Worm (Caenorhabditis elegans) whole organism, midembryonic: ENCODE data around the gene ZK688.1.

Experiments
- T22C8.4 ChIP-seq: fragments of 200-800 bp; sonication (Bioruptor generic); IDR thresholded peaks from 2 replicates; pipeline ENCODE4 v1.3.6; 2022; ENCODE audit warnings: missing genetic modification characterization, missing compliant biosample characterization
- cog-1 ChIP-seq: sonication (generic microtip); optimal IDR thresholded peaks from 2 replicates; lab custom pipeline; 2016; ENCODE audit warnings: missing genetic modification characterization, missing compliant biosample characterization
- flt-1 ChIP-seq: fragments of 200-800 bp; sonication (Bioruptor generic); IDR thresholded peaks from 2 replicates; pipeline ENCODE4 v1.3.6; 2022; ENCODE audit warnings: missing genetic modification characterization, missing compliant biosample characterization
- klf-2 ChIP-seq: fragments of 200-800 bp; sonication (Bioruptor generic); conservative IDR thresholded peaks from 2 replicates; pipeline ENCODE4 v1.3.6; 2022; ENCODE audit warnings: missing genetic modification reagents, missing genetic modification characterization, missing compliant biosample characterization
- med-1 ChIP-seq: sonication (generic microtip); optimal IDR thresholded peaks from 2 replicates; lab custom pipeline; 2017; ENCODE audit warnings: missing genetic modification characterization, mild to moderate bottlenecking, missing compliant biosample characterization, antibody characterized with exemption, missing genetic modification reagents; ENCODE audit not compliant: insufficient read depth
- ref-1 ChIP-seq: fragments of 200-800 bp; sonication (Bioruptor generic); conservative IDR thresholded peaks from 2 replicates; pipeline ENCODE4 v1.3.6; 2022; ENCODE audit warnings: missing genetic modification reagents, missing genetic modification characterization, missing compliant biosample characterization
- tab-1 ChIP-seq: fragments of 200-800 bp; sonication (Bioruptor generic); IDR thresholded peaks from 2 replicates; pipeline ENCODE4 v1.3.6; 2022; ENCODE audit warnings: missing genetic modification characterization, missing compliant biosample characterization
- ztf-23 ChIP-seq: fragments of 200-800 bp; sonication (Bioruptor generic); IDR thresholded peaks from 2 replicates; pipeline ENCODE4 v1.3.6; 2022; ENCODE audit warnings: missing genetic modification reagents, missing genetic modification characterization, missing compliant biosample characterization
- ztf-29 ChIP-seq: fragments of 200-800 bp; sonication (Bioruptor generic); IDR thresholded peaks from 2 replicates; pipeline ENCODE4 v1.3.6; 2022; ENCODE audit warnings: missing genetic modification reagents, missing genetic modification characterization, missing compliant biosample characterization

The ZK688.1 gene

ce11 chrIII:7925968-7926367, 16.6 kb downstream of the ZK688.1 start:
- TF ChIP-seq med-1 (GFP tag; lab: Kevin White, UChicago): no peak
- no peak for TF ChIP-seq ztf-29 (GFP tag; lab: Robert Waterston, UW)
- TF ChIP-seq T22C8.4: no peak
- no peak for TF ChIP-seq cog-1 (tag; lab: Kevin White, UChicago)
- no peak for TF ChIP-seq ztf-23 (GFP tag; lab: Robert Waterston, UW)
- no peak for TF ChIP-seq flt-1 (GFP tag; lab: Robert Waterston, UW)
- TF ChIP-seq ref-1 (GFP tag; lab: Robert Waterston, UW): no peak
- no peak for TF ChIP-seq klf-2 (GFP tag; lab: Robert Waterston, UW)
- no peak for TF ChIP-seq tab-1 (GFP tag; lab: Robert Waterston, UW)

ce11 chrIII:7928549-7929129, 19.3 kb downstream of the ZK688.1 start, which contains the start of the genes C29E4.13 and npp-15:
TSS of gene C29E4.13 (minus strand) at chrIII:7928717.
TSS of gene npp-15 (plus strand) at chrIII:7929043.
- TF ChIP-seq med-1 (GFP tag; lab: Kevin White, UChicago) (no peak), ztf-23 (GFP tag; lab: Robert Waterston, UW) (no peak), ztf-29 (GFP tag; lab: Robert Waterston, UW) (no peak), T22C8.4 (no peak), flt-1 (GFP tag; lab: Robert Waterston, UW) (no peak), klf-2 (GFP tag; lab: Robert Waterston, UW) (no peak), tab-1 (GFP tag; lab: Robert Waterston, UW) (no peak)

- TF ChIP-seq ztf-29 (GFP tag; lab: Robert Waterston, UW): no peak
- no peak for TF ChIP-seq tab-1 (GFP tag; lab: Robert Waterston, UW)
- TF ChIP-seq klf-2 (GFP tag; lab: Robert Waterston, UW): no peak
- no peak for TF ChIP-seq ztf-23 (GFP tag; lab: Robert Waterston, UW)
- TF ChIP-seq T22C8.4: no peak
- no peak for TF ChIP-seq ref-1 (GFP tag; lab: Robert Waterston, UW)
These were observed 23.9 kb downstream of the ZK688.1 start, which contains the start of gene ran-2 for ce11 chrIII:7933235-7933634. TSS of gene ran-2 (plus strand) at chrIII:7933535.

- no peak for TF ChIP-seq T22C8.4
- no peak for TF ChIP-seq flt-1 (GFP tag; lab: Robert Waterston, UW)
- no peak for TF ChIP-seq tab-1 (GFP tag; lab: Robert Waterston, UW)
- TF ChIP-seq cog-1 (tag; lab: Kevin White, UChicago): no peak
- TF ChIP-seq ztf-23 (GFP tag; lab: Robert Waterston, UW): no peak
- no peak for TF ChIP-seq ref-1 (GFP tag; lab: Robert Waterston, UW)
- TF ChIP-seq klf-2 (GFP tag; lab: Robert Waterston, UW): no peak
These were observed 28.2 kb downstream of the ZK688.1 start, which contains the start of gene C29E4.10 for ce11 chrIII:7937548-7937947. TSS of gene C29E4.10 (plus strand) at chrIII:7937848.

- TF ChIP-seq T22C8.4 (no peak), ztf-29 (GFP tag; lab: Robert Waterston, UW) (no peak), med-1 (GFP tag; lab: Kevin White, UChicago) (no peak), cog-1 (tag; lab: Kevin White, UChicago) (no peak), ref-1 (GFP tag; lab: Robert Waterston, UW) (no peak), flt-1 (GFP tag; lab: Robert Waterston, UW) (no peak), ztf-23 (GFP tag; lab: Robert Waterston, UW) (no peak), klf-2 (GFP tag; lab: Robert Waterston, UW) (no peak), tab-1 (GFP tag; lab: Robert Waterston, UW) (no peak)
These were observed 31.5 kb downstream of the ZK688.1 start, which contains the start of gene C29E4.12 for ce11 chrIII:7940819-7941218. TSS of gene C29E4.12 (plus strand) at chrIII:7941151.

- TF ChIP-seq ztf-23 (GFP tag; lab: Robert Waterston, UW): no peak
- no peak for TF ChIP-seq flt-1 (GFP tag; lab: Robert Waterston, UW)
- no peak for TF ChIP-seq ztf-29 (GFP tag; lab: Robert Waterston, UW)
- TF ChIP-seq T22C8.4: no peak
- TF ChIP-seq klf-2 (GFP tag; lab: Robert Waterston, UW): no peak
These were observed 32.1 kb downstream of the ZK688.1 start, which contains the start of gene kle-2 for ce11 chrIII:7941417-7941816. TSS of gene kle-2 (plus strand) at chrIII:7941717.

- no peak for TF ChIP-seq ref-1 (GFP tag; lab: Robert Waterston, UW)
- TF ChIP-seq flt-1 (GFP tag; lab: Robert Waterston, UW): no peak
- TF ChIP-seq tab-1 (GFP tag; lab: Robert Waterston, UW): no peak
- no peak for TF ChIP-seq cog-1 (tag; lab: Kevin White, UChicago)
- TF ChIP-seq ztf-29 (GFP tag; lab: Robert Waterston, UW): no peak
- TF ChIP-seq ztf-23 (GFP tag; lab: Robert Waterston, UW): no peak
- TF ChIP-seq med-1 (GFP tag; lab: Kevin White, UChicago): no peak
- TF ChIP-seq T22C8.4: no peak
- no peak for TF ChIP-seq klf-2 (GFP tag; lab: Robert Waterston, UW)
These were observed 37.7 kb downstream of the ZK688.1 start, which contains the start of gene gsto-1 for ce11 chrIII:7946968-7947491. TSS of gene gsto-1 (minus strand) at chrIII:7947018.

ce11 chrIII:7947677-7948076, 38.3 kb downstream of the ZK688.1 start:
- TF ChIP-seq tab-1 (GFP tag; lab: Robert Waterston, UW) (no peak), ztf-23 (GFP tag; lab: Robert Waterston, UW) (no peak), med-1 (GFP tag; lab: Kevin White, UChicago) (no peak), T22C8.4 (no peak), ref-1 (GFP tag; lab: Robert Waterston, UW) (no peak)

- TF ChIP-seq tab-1 (GFP tag; lab: Robert Waterston, UW) (no peak), cog-1 (tag; lab: Kevin White, UChicago) (no peak), klf-2 (GFP tag; lab: Robert Waterston, UW) (no peak), T22C8.4 (no peak), ztf-29 (GFP tag; lab: Robert Waterston, UW) (no peak), flt-1 (GFP tag; lab: Robert Waterston, UW) (no peak), ref-1 (GFP tag; lab: Robert Waterston, UW) (no peak), ztf-23 (GFP tag; lab: Robert Waterston, UW) (no peak), med-1 (GFP tag; lab: Kevin White, UChicago) (no peak)
These were observed 39.4 kb downstream of the ZK688.1 start, which contains the start of gene col-90 for ce11 chrIII:7948802-7949201. TSS of gene col-90 (plus strand) at chrIII:7948838.
